Worm (Caenorhabditis elegans): ENCODE results near the gene col-164.

DNA sequence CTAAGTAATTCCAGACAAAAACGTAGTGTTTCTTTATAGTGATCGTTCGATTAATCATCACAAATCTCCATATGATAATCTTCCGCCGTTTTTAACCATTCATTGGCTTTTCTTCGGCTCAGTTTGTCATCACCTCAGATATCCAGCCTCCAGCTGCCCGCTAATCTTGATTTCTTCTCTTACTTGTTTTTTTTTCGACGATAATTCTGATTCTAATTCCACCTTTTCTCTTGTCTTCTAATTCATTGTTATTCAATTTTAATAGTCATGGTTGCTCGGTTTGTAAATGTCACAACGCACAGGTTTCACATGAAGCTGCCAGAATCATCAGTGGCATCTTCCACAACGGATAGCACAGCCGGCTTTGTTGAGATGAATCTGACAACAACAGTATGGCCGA lies 13.7 kb upstream of the col-164 start, which contains the start of gene F49H12.4:
- no peak for TF ChIP-seq lin-14 (GFP tag; optimal IDR thresholded peaks at IDR 0.05)
- TF ChIP-seq nhr-19 (GFP tag; conservative IDR thresholded peaks at IDR 0.05) = no peak
- TF ChIP-seq lin-39 (tag; optimal IDR thresholded peaks at IDR 0.05) = no peak
